Fruit fly (Drosophila melanogaster): ENCODE measurements around the gene CG5861.

DNA sequence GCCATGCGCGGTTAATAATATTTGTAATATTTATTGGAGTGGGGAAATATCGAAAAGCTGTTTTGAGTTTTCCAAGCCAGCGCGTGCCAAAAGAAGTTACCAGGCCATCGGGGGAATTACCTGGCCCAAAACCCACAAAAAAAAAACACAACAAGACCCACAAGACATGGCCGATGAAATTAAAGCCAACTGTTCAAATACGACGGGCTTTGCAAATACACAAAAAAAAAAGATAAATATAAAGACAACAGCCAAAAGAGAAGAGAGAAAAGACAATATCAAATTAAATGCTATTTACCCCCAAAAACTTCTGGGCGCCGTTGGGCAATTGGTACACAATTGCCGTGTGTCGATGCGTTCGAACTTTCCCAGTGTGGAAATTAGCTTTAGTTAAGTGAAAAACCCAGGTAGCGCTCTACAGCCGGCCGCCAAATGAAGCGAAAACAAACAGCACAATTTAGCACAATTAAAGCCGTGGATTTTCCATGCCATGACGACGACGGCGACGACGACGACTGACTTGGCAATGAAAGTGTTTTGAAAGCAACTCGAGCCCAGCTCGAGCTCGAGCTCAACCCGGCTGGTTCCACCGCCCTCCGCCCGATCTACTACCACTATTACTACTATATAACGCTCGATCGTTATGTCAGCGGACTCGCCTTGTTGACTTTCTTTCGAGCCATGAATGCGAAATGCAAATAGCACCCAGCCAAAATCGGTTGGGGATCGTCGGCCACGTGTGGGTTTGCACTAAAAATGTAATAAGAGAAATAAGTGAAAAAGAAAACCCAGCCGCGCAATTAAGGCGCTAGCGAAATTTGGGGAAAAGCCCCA lies 10.9 kb upstream of the CG5861 start:
- no peak for TF ChIP-seq CG8478 (optimal IDR thresholded peaks at IDR 0.05)
- TF ChIP-seq CTCF (optimal IDR thresholded peaks at IDR 0.05): no peak

All from S2 (cell line).